Fruit fly (Drosophila melanogaster) whole organism, wandering third instar larva: ENCODE measurements around the gene CG13627.

Experiments
- CG9705 ChIP-seq: fragments of 200-800 bp; sonication (Bioruptor generic); optimal IDR thresholded peaks from 2 replicates; lab custom pipeline; 2018; ENCODE audit warnings: missing biosample characterization, mild to moderate bottlenecking, missing genetic modification characterization
- Dfd ChIP-seq: fragments of >200 bp; optimal IDR thresholded peaks from 2 replicates; lab custom pipeline; 2017; ENCODE audit warnings: missing biosample characterization, missing genetic modification characterization
- Jra ChIP-seq: sonication (Bioruptor generic); optimal IDR thresholded peaks from 2 replicates; lab custom pipeline; 2016; ENCODE audit warnings: missing biosample characterization, missing genetic modification characterization
- pan ChIP-seq: fragments of >200 bp; optimal IDR thresholded peaks from 2 replicates; lab custom pipeline; 2017
- psq ChIP-seq: fragments of 200-800 bp; sonication (Bioruptor generic); optimal IDR thresholded peaks from 3 replicates; lab custom pipeline; 2017; ENCODE audit warnings: missing biosample characterization, mild to moderate bottlenecking, missing genetic modification characterization, moderate library complexity
- usp ChIP-seq: fragments of >200 bp; optimal IDR thresholded peaks from 2 replicates; lab custom pipeline; 2017; ENCODE audit warnings: missing biosample characterization, missing genetic modification characterization
- woc ChIP-seq: sonication (Bioruptor generic); optimal IDR thresholded peaks from 2 replicates; lab custom pipeline; 2016; ENCODE audit warnings: missing biosample characterization, mild to moderate bottlenecking, missing genetic modification characterization

DNA sequence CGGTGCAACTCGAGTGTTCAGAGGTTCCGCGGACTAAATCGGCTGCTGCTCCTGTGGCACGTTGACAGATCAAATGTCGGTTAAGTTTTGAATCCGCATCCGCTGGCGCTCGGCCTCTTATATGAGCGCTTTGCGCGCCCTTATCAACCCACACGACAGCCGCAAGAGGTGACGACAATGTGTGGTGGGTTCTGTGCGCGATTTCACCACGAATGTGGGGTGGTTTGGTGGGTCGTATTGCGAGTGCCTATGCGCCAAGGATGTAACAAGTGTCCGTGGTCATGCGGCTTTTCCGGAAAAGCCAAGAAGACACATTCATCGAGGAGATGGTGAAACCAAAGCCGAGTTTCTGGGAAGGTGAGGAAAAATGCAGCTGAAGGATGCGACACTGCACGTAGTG, 52.4 kb downstream of the CG13627 start, which contains the start of gene AstA:
- TF ChIP-seq Jra = no peak
- no peak for TF ChIP-seq woc
- no peak for TF ChIP-seq Dfd (GFP tag; lab: Kevin White, UChicago)
- no peak for TF ChIP-seq psq (GFP tag; lab: Kevin White, UChicago)
- no peak for TF ChIP-seq usp (GFP tag; lab: Kevin White, UChicago)
- no peak for TF ChIP-seq CG9705 (GFP tag; lab: Kevin White, UChicago)
- no peak for TF ChIP-seq pan (lab: Kevin White, UChicago)
